Worm (Caenorhabditis elegans): ENCODE data around the gene nas-13.

Gene nas-13

DNA sequence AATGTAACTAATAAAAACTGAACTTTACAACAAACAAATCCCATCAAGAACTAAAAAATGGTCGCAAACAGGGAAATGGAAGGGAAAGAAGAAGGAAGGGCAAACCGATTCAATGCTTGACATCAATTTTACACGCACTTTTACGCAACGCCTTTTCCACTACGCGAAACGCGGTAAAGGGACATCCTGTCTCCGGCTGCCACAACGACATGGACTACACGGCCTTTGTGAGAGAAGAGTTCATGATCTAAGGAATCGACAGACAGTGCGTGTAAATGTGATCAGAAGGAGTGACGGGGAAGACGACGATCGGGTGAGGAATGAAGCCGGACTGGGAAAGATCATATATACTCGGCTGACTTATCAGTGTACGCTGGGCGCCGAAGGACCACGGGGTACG lies 47.6 kb downstream of the nas-13 start:
- TF ChIP-seq dao-5 (tag; optimal IDR thresholded peaks at IDR 0.05) = no peak
- no peak for TF ChIP-seq W03F9.2 (tag; optimal IDR thresholded peaks at IDR 0.05)
- no peak for TF ChIP-seq him-1 (tag; optimal IDR thresholded peaks at IDR 0.05)

- no peak for TF ChIP-seq dao-5 (tag; optimal IDR thresholded peaks at IDR 0.05)
- no peak for TF ChIP-seq W03F9.2 (tag; optimal IDR thresholded peaks at IDR 0.05)
- no peak for TF ChIP-seq him-1 (tag; optimal IDR thresholded peaks at IDR 0.05)
Observed at ce11 chrX:15379882-15380281, 48.2 kb downstream of the nas-13 start.

ce11 chrX:15377724-15378123 lies 50.3 kb downstream of the nas-13 start, which contains the start of gene svh-5:
Gene svh-5 (minus strand): TSS chrX:15377824.
- TF ChIP-seq dao-5 (tag; optimal IDR thresholded peaks at IDR 0.05) (no peak), him-1 (tag; optimal IDR thresholded peaks at IDR 0.05) (no peak), W03F9.2 (tag; optimal IDR thresholded peaks at IDR 0.05) (no peak)

DNA sequence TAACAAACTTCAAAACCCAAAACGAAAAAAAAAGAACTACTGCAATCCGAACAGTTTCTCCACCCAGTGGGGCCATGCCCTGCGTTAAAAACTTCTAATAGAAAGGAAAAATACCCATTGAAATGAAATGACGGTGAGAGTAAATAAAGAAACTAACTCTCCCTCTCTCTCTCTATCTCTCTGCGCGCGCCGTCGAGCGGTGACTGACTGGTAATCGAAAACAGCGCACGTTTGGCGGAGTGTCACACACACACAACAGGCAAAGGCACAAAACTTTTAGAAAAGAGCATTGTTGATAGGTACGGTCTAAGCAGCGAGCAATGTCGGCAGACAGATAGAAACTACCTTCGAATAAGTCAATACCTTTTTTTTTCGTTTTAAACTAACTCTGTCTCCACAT lies 51.5 kb downstream of the nas-13 start:
- no peak for TF ChIP-seq him-1 (tag; optimal IDR thresholded peaks at IDR 0.05)
- no peak for TF ChIP-seq dao-5 (tag; optimal IDR thresholded peaks at IDR 0.05)
- TF ChIP-seq W03F9.2 (tag; optimal IDR thresholded peaks at IDR 0.05) = no peak

- TF ChIP-seq W03F9.2 (tag; optimal IDR thresholded peaks at IDR 0.05) (no peak), dao-5 (tag; optimal IDR thresholded peaks at IDR 0.05) (no peak), him-1 (tag; optimal IDR thresholded peaks at IDR 0.05) (no peak)
Observed at ce11 chrX:15375299-15375698, 52.8 kb downstream of the nas-13 start.
